Fruit fly (Drosophila melanogaster): Measurements from ENCODE around the gene cv-d.

DNA sequence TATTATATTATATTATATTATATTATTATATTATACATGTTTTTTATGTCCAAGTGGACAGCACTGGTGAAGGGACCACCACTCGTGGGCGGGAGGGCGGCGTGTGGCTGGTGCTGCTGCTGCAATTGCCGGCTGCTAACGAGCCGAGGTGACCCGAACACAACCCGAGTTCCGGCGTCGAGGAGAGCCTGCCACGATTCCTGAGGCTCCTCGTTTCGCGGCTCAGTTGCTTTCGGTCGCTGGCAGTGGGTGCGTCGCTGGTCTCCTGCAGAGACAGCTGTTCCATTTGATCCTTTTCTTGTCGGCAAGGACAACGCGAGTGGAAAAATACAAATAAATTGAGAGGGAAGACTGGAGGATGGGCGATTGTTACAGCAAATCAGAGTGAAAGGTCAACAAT lies 43.0 kb downstream of the cv-d start:
- TF ChIP-seq CG3726 (GFP tag; IDR thresholded peaks at IDR 0.05), result no peak
- no peak for TF ChIP-seq Kr (GFP tag; optimal IDR thresholded peaks at IDR 0.05)
- TF ChIP-seq Lhr (GFP tag; optimal IDR thresholded peaks at IDR 0.05), result no peak
- no peak for TF ChIP-seq CG6683 (GFP tag; optimal IDR thresholded peaks at IDR 0.05)
- TF ChIP-seq Bdp1 (GFP tag; optimal IDR thresholded peaks at IDR 0.05), result no peak
- TF ChIP-seq Oaz (GFP tag; IDR thresholded peaks at IDR 0.05), result no peak
- no peak for TF ChIP-seq pfk (GFP tag; optimal IDR thresholded peaks at IDR 0.05)
- TF ChIP-seq CG4617 (GFP tag; optimal IDR thresholded peaks at IDR 0.05; ENCODE audit: borderline replicate concordance), result no peak
- TF ChIP-seq z (GFP tag; IDR thresholded peaks at IDR 0.05), result no peak
- no peak for TF ChIP-seq CG3995 (GFP tag; optimal IDR thresholded peaks at IDR 0.05)
- TF ChIP-seq CG12769 (tag; optimal IDR thresholded peaks at IDR 0.05), result no peak
- TF ChIP-seq CG15073 (GFP tag; optimal IDR thresholded peaks at IDR 0.05), result no peak
